Fruit fly (Drosophila melanogaster) whole organism, prepupa: Measurements from ENCODE around the gene CG31760.

ENCODE experiments used
- Blimp-1 ChIP-seq: fragments of 200-800 bp; sonication (Bioruptor generic); optimal IDR thresholded peaks from 3 replicates; lab custom pipeline; 2017; ENCODE audit warnings: missing biosample characterization, missing genetic modification characterization, mild to moderate bottlenecking, moderate library complexity, missing genetic modification reagents
- CG10669 ChIP-seq: fragments of 200-800 bp; sonication (Bioruptor generic); optimal IDR thresholded peaks from 3 replicates; lab custom pipeline; 2018; ENCODE audit warnings: missing biosample characterization, mild to moderate bottlenecking, missing genetic modification characterization, moderate library complexity
- CG11902 ChIP-seq: fragments of 200-800 bp; sonication (Bioruptor generic); optimal IDR thresholded peaks from 3 replicates; lab custom pipeline; 2016; ENCODE audit warnings: missing biosample characterization, missing genetic modification characterization
- CG15336 ChIP-seq: fragments of 200-800 bp; sonication (Bioruptor generic); IDR thresholded peaks from 2 replicates; pipeline ENCODE4 v1.3.6; 2022; ENCODE audit warnings: missing biosample characterization, missing genetic modification characterization
- CG16779 ChIP-seq: fragments of 200-800 bp; sonication (Bioruptor generic); optimal IDR thresholded peaks from 3 replicates; lab custom pipeline; 2017; ENCODE audit warnings: missing biosample characterization, mild to moderate bottlenecking, missing genetic modification characterization
- CG3032 ChIP-seq: fragments of 200-800 bp; optimal IDR thresholded peaks from 2 replicates; lab custom pipeline; 2019; ENCODE audit warnings: missing biosample characterization, mild to moderate bottlenecking, missing genetic modification characterization, moderate library complexity
- CG31627 ChIP-seq: fragments of 200-800 bp; sonication (Bioruptor generic); optimal IDR thresholded peaks from 3 replicates; lab custom pipeline; 2016; ENCODE audit warnings: missing biosample characterization, missing genetic modification characterization
- CG34406 ChIP-seq: fragments of 200-800 bp; sonication (Bioruptor generic); optimal IDR thresholded peaks from 3 replicates; lab custom pipeline; 2016; ENCODE audit warnings: missing biosample characterization, missing genetic modification characterization
- CG3919 ChIP-seq: fragments of 200-800 bp; sonication (Bioruptor generic); optimal IDR thresholded peaks from 3 replicates; lab custom pipeline; 2016; ENCODE audit warnings: missing biosample characterization, missing genetic modification characterization
- CG4318 ChIP-seq: fragments of 200-800 bp; sonication (Bioruptor generic); optimal IDR thresholded peaks from 3 replicates; lab custom pipeline; 2017; ENCODE audit warnings: missing biosample characterization, mild to moderate bottlenecking, missing genetic modification characterization
- CG6163 ChIP-seq: fragments of 200-800 bp; sonication (Bioruptor generic); IDR thresholded peaks from 3 replicates; pipeline ENCODE4 v1.3.6; 2022; ENCODE audit warnings: missing biosample characterization, missing genetic modification characterization
- CG6792 ChIP-seq: fragments of 200-800 bp; sonication (Bioruptor generic); optimal IDR thresholded peaks from 3 replicates; lab custom pipeline; 2016; ENCODE audit warnings: missing biosample characterization, missing genetic modification characterization
- CG7368 ChIP-seq: fragments of 200-800 bp; sonication (Bioruptor generic); optimal IDR thresholded peaks from 3 replicates; lab custom pipeline; 2016; ENCODE audit warnings: missing biosample characterization, missing genetic modification characterization
- CG8119 ChIP-seq: fragments of 200-800 bp; sonication (Bioruptor generic); IDR thresholded peaks from 3 replicates; pipeline ENCODE4 v1.3.6; 2022; ENCODE audit warnings: missing biosample characterization, missing genetic modification characterization
- CG8319 ChIP-seq: fragments of 200-800 bp; sonication (Bioruptor generic); optimal IDR thresholded peaks from 3 replicates; lab custom pipeline; 2016; ENCODE audit warnings: missing biosample characterization, missing genetic modification characterization
- CG9139 ChIP-seq: fragments of 200-800 bp; sonication (Bioruptor generic); optimal IDR thresholded peaks from 3 replicates; lab custom pipeline; 2017; ENCODE audit warnings: missing biosample characterization, mild to moderate bottlenecking, missing genetic modification characterization
- Eip93F ChIP-seq: fragments of 200-800 bp; sonication (Bioruptor generic); optimal IDR thresholded peaks from 2 replicates; lab custom pipeline; 2016; ENCODE audit warnings: missing biosample characterization, mild to moderate bottlenecking, missing genetic modification characterization
- Ets21C ChIP-seq: fragments of 200-800 bp; sonication (Bioruptor generic); optimal IDR thresholded peaks from 3 replicates; lab custom pipeline; 2016; ENCODE audit warnings: missing biosample characterization, missing genetic modification characterization
- Ets96B ChIP-seq: fragments of 200-800 bp; optimal IDR thresholded peaks from 2 replicates; lab custom pipeline; 2019; ENCODE audit warnings: missing biosample characterization, mild to moderate bottlenecking, missing genetic modification characterization, moderate library complexity
- Gug ChIP-seq: fragments of 200-800 bp; sonication (Bioruptor generic); IDR thresholded peaks from 2 replicates; pipeline ENCODE4 v1.3.6; 2022; ENCODE audit warnings: missing biosample characterization, missing genetic modification characterization
- Hr38 ChIP-seq: sonication (Bioruptor generic); optimal IDR thresholded peaks from 2 replicates; lab custom pipeline; 2016; ENCODE audit warnings: missing biosample characterization, missing genetic modification characterization
- Hr39 ChIP-seq: fragments of 200-800 bp; sonication (Bioruptor generic); optimal IDR thresholded peaks from 2 replicates; lab custom pipeline; 2016; ENCODE audit warnings: missing biosample characterization, missing genetic modification characterization
- Lpt ChIP-seq: fragments of 200-800 bp; sonication (Bioruptor generic); optimal IDR thresholded peaks from 3 replicates; lab custom pipeline; 2016; ENCODE audit warnings: missing biosample characterization, missing genetic modification characterization
- Met ChIP-seq: fragments of 200-800 bp; sonication (Bioruptor generic); optimal IDR thresholded peaks from 3 replicates; lab custom pipeline; 2016; ENCODE audit warnings: missing biosample characterization, missing genetic modification characterization
- OdsH ChIP-seq: fragments of 200-800 bp; sonication (Bioruptor generic); optimal IDR thresholded peaks from 3 replicates; lab custom pipeline; 2016; ENCODE audit warnings: missing biosample characterization, missing genetic modification characterization
- Smox ChIP-seq: fragments of 200-800 bp; sonication (Bioruptor generic); optimal IDR thresholded peaks from 3 replicates; lab custom pipeline; 2016; ENCODE audit warnings: missing biosample characterization, missing genetic modification characterization
- Sox102F ChIP-seq: fragments of 200-800 bp; sonication (Bioruptor generic); optimal IDR thresholded peaks from 2 replicates; lab custom pipeline; 2016; ENCODE audit warnings: missing biosample characterization, mild to moderate bottlenecking, missing genetic modification characterization
- Sox15 ChIP-seq: fragments of 200-800 bp; sonication (Bioruptor generic); optimal IDR thresholded peaks from 3 replicates; lab custom pipeline; 2016; ENCODE audit warnings: missing biosample characterization, missing genetic modification characterization
- achi ChIP-seq: fragments of 200-800 bp; sonication (Bioruptor generic); optimal IDR thresholded peaks from 3 replicates; lab custom pipeline; 2016; ENCODE audit warnings: missing biosample characterization, missing genetic modification characterization
- cyc ChIP-seq: fragments of 200-800 bp; sonication (Bioruptor generic); optimal IDR thresholded peaks from 3 replicates; lab custom pipeline; 2016; ENCODE audit warnings: missing biosample characterization, missing genetic modification characterization
- dac ChIP-seq: fragments of 200-800 bp; sonication (Bioruptor generic); optimal IDR thresholded peaks from 2 replicates; lab custom pipeline; 2017; ENCODE audit warnings: missing biosample characterization, mild to moderate bottlenecking, missing genetic modification characterization
- eg ChIP-seq: fragments of 200-800 bp; sonication (Bioruptor generic); IDR thresholded peaks from 3 replicates; pipeline ENCODE4 v1.3.6; 2022; ENCODE audit warnings: missing biosample characterization, missing genetic modification characterization
- fkh ChIP-seq: fragments of 200-800 bp; sonication (Bioruptor generic); optimal IDR thresholded peaks from 3 replicates; lab custom pipeline; 2017; ENCODE audit warnings: missing biosample characterization, mild to moderate bottlenecking, missing genetic modification characterization, moderate library complexity
- lz ChIP-seq: fragments of 200-800 bp; sonication (Bioruptor generic); optimal IDR thresholded peaks from 3 replicates; lab custom pipeline; 2016; ENCODE audit warnings: missing biosample characterization, missing genetic modification characterization
- net ChIP-seq: fragments of 200-800 bp; sonication (Bioruptor generic); optimal IDR thresholded peaks from 3 replicates; lab custom pipeline; 2016; ENCODE audit warnings: missing biosample characterization, missing genetic modification characterization
- pdm3 ChIP-seq: fragments of 200-800 bp; sonication (Bioruptor generic); optimal IDR thresholded peaks from 3 replicates; lab custom pipeline; 2016; ENCODE audit warnings: missing biosample characterization, missing genetic modification characterization
- salr ChIP-seq, 2 experiments: fragments of 200-800 bp; sonication (Bioruptor generic); optimal IDR thresholded peaks; 3 replicates each; lab custom pipeline; 2016 to 2018; ENCODE audit warnings: missing biosample characterization in 2 of 2, missing genetic modification characterization in 2 of 2, mild to moderate bottlenecking in 1 of 2
- spab ChIP-seq: fragments of 200-800 bp; sonication (Bioruptor generic); optimal IDR thresholded peaks from 2 replicates; lab custom pipeline; 2017; ENCODE audit warnings: missing biosample characterization, mild to moderate bottlenecking, missing genetic modification characterization, missing genetic modification reagents
- topi ChIP-seq: fragments of 200-800 bp; sonication (Bioruptor generic); optimal IDR thresholded peaks from 3 replicates; lab custom pipeline; 2016; ENCODE audit warnings: missing biosample characterization, missing genetic modification characterization

CG31760 gene

DNA sequence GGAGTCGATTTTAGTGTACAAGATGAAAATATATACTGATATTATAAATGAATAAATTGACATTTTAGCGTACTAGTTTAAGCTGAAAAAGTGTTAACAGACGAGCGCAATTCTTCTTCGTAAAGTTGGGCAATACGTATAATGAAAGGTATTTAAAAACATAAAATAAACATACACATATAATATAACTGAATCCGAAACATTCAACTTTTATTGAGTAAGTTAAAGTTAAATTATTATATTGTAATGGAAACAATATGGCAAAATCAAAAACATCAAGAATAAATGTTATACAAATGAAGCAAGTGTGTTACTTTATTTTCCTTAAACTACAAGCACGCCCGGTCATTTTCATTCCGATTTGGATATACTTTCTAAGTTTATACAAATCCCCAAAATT lies 27.7 kb downstream of the CG31760 start, which contains the start of gene CG17217:
TSS of gene CG17217 (plus strand) at position 301 of the 400 bp plus-strand sequence.
- TF ChIP-seq Gug (GFP tag; lab: Robert Waterston, UW), result no peak
- no peak for TF ChIP-seq CG3919
- TF ChIP-seq CG3032, result no peak
- no peak for TF ChIP-seq topi (GFP tag; lab: Kevin White, UChicago)
- no peak for TF ChIP-seq dac (GFP tag; lab: Kevin White, UChicago)
- no peak for TF ChIP-seq CG16779 (tag; lab: Kevin White, UChicago)
- TF ChIP-seq CG11902 (GFP tag; lab: Kevin White, UChicago), result no peak
- TF ChIP-seq Eip93F, result no peak
- no peak for TF ChIP-seq achi
- no peak for TF ChIP-seq eg (GFP tag; lab: Robert Waterston, UW)
- TF ChIP-seq CG15336 (GFP tag; lab: Robert Waterston, UW), result no peak
- TF ChIP-seq spab (GFP tag; lab: Kevin White, UChicago), result no peak
- TF ChIP-seq CG6792 (GFP tag; lab: Kevin White, UChicago), result no peak

DNA sequence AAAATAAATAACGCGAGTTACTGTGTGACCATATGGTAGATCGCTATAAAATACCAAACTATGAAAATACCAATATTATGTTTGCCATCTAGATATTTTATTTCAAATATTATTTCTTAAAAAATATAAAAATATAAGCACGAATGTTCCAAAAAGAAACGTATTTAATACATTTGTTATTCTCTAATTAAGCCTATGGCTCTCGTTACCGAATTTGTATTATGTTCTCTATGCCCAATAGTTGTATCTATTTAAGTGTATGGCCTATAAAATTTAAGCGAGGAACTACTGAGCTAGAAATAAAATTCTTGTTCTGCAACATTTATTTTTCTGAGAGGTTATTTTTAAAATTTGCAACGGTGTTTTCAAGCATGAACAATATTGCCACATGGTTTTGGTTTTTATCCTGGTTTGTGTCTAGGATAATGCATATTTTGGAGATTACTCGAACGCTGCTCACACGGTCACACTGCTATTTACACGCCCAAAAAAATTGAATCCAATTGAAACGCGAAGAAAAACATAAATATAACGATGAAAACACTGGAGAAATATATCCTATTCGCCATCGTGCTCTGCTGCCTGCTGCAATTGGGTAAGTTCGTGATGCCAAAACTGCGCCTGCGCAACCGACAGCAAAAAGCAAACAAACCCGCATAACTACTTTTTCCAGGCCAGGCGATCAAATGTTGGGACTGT lies 30.1 kb downstream of the CG31760 start, which contains the start of the genes CG6583 and crok:
TSS of gene CG6583 (minus strand) at position 51 of the 699 bp plus-strand sequence.
TSS of gene crok (plus strand) at position 446 of the 699 bp plus-strand sequence.
- peak; percentile 74 for TF ChIP-seq fkh
- TF ChIP-seq CG9139 (GFP tag; lab: Kevin White, UChicago), result no peak

DNA sequence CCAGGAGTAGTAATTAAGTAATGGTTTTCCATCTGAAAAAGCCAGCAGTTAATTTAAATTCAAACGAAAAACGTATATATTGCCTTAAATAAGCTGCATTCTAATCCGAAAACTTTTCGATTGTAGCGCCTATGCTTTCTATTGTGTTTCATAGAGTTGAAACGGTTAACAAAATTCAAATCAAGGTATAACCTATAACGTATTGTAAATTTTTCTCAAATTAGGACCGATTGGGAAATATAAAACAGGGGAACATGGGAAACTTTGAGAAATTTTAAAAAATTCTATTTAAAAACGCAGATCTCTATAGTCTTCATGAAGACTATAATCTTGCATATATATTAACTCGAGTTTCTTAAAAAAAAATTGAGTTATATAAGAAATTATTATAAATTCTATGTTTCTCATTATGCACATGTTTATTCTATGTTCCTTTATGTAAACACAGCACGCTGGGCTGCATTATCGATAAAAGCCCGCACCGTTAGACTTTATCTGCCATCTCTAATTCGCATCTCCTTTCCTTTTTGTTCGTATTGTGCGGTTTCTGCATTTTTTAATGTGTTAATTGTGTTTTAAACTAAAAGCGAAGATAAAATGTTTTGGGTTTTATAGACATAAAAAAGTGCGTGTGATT lies 32.0 kb downstream of the CG31760 start, which contains the start of gene bru1:
TSS of gene bru1 (plus strand) at position 512 of the 637 bp plus-strand sequence.
- TF ChIP-seq net (GFP tag; lab: Kevin White, UChicago), result no peak

DNA sequence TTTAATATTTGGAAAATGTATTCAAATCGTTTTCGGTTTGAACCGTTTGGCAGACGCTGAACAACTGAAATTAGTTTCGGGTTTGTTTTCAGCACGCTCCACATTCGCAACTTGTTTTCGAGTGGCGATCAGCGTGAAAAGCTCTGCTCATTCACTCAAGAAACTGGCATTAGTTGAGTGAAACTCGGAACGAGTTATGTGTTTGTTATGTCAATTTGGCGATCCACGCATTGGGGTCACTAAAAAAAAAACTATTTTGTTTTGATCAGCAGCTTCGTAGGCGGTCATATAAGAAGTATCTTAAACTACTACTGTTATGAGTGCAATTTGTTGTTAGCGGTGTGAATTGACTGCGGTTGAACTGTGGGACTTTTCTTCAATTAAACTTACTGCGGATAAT lies 35.0 kb downstream of the CG31760 start, which contains the start of gene atilla:
TSS of gene atilla (minus strand) at position 266 of the 400 bp plus-strand sequence.
- TF ChIP-seq Gug (GFP tag; lab: Robert Waterston, UW) (no peak), fkh (peak; percentile 13), eg (GFP tag; lab: Robert Waterston, UW) (peak; percentile 17; the same call in 1 of the 3 replicates), Blimp-1 (no peak), CG15336 (GFP tag; lab: Robert Waterston, UW) (peak; percentile 30; the same call in 1 of the 2 replicates)

DNA sequence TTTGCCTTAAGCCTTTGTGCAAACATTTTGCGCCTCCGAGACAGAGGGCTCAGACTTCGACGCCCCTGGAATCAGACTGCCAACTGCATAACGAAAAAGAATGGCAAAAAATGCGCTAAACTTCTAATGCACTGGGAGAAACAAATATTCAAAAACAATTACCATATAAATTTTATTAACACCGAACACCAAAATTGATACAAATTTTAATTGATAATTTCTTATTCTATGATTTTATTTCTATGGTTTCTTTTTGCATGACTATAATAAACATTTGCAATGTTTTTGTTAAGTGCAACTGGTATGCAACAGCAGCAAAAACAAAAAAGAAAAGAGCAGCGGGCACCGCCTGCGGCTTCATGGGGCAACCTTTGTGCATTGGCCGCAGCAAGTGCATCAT lies 50.4 kb downstream of the CG31760 start:
- TF ChIP-seq CG3032 (peak; percentile 28), Hr39 (GFP tag; lab: Kevin White, UChicago) (peak; percentile 7), net (GFP tag; lab: Kevin White, UChicago) (no peak), CG6163 (0 out of 3 replicates have a peak, but pooled peaks have one; percentile 40), CG31627 (GFP tag; lab: Kevin White, UChicago) (peak; percentile 24), Sox15 (GFP tag; lab: Kevin White, UChicago) (no peak), CG34406 (no peak), CG10669 (GFP tag; lab: Kevin White, UChicago) (peak; percentile 35), achi (peak; percentile 14), pdm3 (GFP tag; lab: Kevin White, UChicago) (peak; percentile 41), Gug (GFP tag; lab: Robert Waterston, UW) (no peak), lz (GFP tag; lab: Kevin White, UChicago) (peak; percentile 56), Smox (GFP tag; lab: Kevin White, UChicago) (peak; percentile 51), topi (GFP tag; lab: Kevin White, UChicago) (peak; percentile 40), CG9139 (GFP tag; lab: Kevin White, UChicago) (no peak), eg (GFP tag; lab: Robert Waterston, UW) (no peak), Met (GFP tag; lab: Kevin White, UChicago) (peak; percentile 53), OdsH (GFP tag; lab: Kevin White, UChicago) (peak; percentile 13), Blimp-1 (no peak), cyc (GFP tag; lab: Kevin White, UChicago) (no peak), CG4318 (no peak), Sox102F (GFP tag; lab: Kevin White, UChicago) (peak; percentile 34), Ets96B (peak; percentile 43), Ets21C (GFP tag; lab: Kevin White, UChicago) (no peak), Lpt (no peak), CG8319 (GFP tag; lab: Kevin White, UChicago) (no peak), salr (GFP tag; optimal IDR thresholded peaks at IDR 0.05; lab: Kevin White, UChicago) (no peak), CG8119 (GFP tag; lab: Robert Waterston, UW) (no peak), Hr38 (GFP tag; lab: Kevin White, UChicago) (no peak), CG16779 (tag; lab: Kevin White, UChicago) (no peak), CG7368 (GFP tag; lab: Kevin White, UChicago) (no peak), Eip93F (no peak)
